Fruit fly (Drosophila melanogaster) whole organism, embryonic: ENCODE data around the gene Neurochondrin.

Source experiments
- Awh ChIP-seq: fragments of 200-800 bp; sonication (Bioruptor generic); IDR thresholded peaks from 2 replicates; pipeline ENCODE4, ENCODE4 v1.3.6; 2022; ENCODE audit warnings: missing biosample characterization, missing genetic modification characterization
- Bgb ChIP-seq: fragments of 200-800 bp; sonication (Bioruptor generic); IDR thresholded peaks from 2 replicates; pipeline ENCODE4 v1.3.6; 2022; ENCODE audit warnings: missing biosample characterization, missing genetic modification characterization; ENCODE audit not compliant: partially characterized antibody
- CG11723 ChIP-seq: fragments of 200-800 bp; sonication (Bioruptor generic); optimal IDR thresholded peaks from 2 replicates; lab custom pipeline; 2017; ENCODE audit warnings: missing biosample characterization, mild to moderate bottlenecking, missing genetic modification characterization
- CG12071 ChIP-seq: fragments of 200-800 bp; sonication (Bioruptor generic); optimal IDR thresholded peaks from 3 replicates; lab custom pipeline; 2018; ENCODE audit warnings: missing biosample characterization, mild to moderate bottlenecking, missing genetic modification characterization
- CG12104 ChIP-seq: fragments of 200-800 bp; sonication (Bioruptor generic); optimal IDR thresholded peaks from 3 replicates; lab custom pipeline; 2016; ENCODE audit warnings: missing biosample characterization, missing genetic modification characterization
- CG12299 ChIP-seq: fragments of 200-800 bp; sonication (Bioruptor generic); optimal IDR thresholded peaks from 2 replicates; lab custom pipeline; 2018; ENCODE audit warnings: missing biosample characterization, mild to moderate bottlenecking, missing genetic modification characterization
- CG13123 ChIP-seq: fragments of 200-800 bp; sonication (Bioruptor generic); optimal IDR thresholded peaks from 2 replicates; lab custom pipeline; 2016; ENCODE audit warnings: missing biosample characterization, missing genetic modification characterization
- CG14441 ChIP-seq: fragments of 200-800 bp; sonication (Bioruptor generic); IDR thresholded peaks from 2 replicates; pipeline ENCODE4 v1.3.6; 2022; ENCODE audit warnings: missing biosample characterization, missing genetic modification characterization
- CG14860 ChIP-seq: fragments of 200-800 bp; sonication (Bioruptor generic); IDR thresholded peaks from 3 replicates; pipeline ENCODE4 v1.3.6; 2022; ENCODE audit warnings: missing biosample characterization, missing genetic modification characterization; ENCODE audit not compliant: partially characterized antibody
- CG1602 ChIP-seq: fragments of 200-800 bp; sonication (Bioruptor generic); optimal IDR thresholded peaks from 3 replicates; lab custom pipeline; 2016; ENCODE audit warnings: missing biosample characterization, missing genetic modification characterization
- CG17186 ChIP-seq: fragments of 200-800 bp; sonication (Bioruptor generic); optimal IDR thresholded peaks from 3 replicates; lab custom pipeline; 2017; ENCODE audit warnings: missing biosample characterization, missing genetic modification reagents, missing genetic modification characterization
- CG18476 ChIP-seq: fragments of 200-800 bp; sonication (Bioruptor generic); optimal IDR thresholded peaks from 2 replicates; lab custom pipeline; 2016; ENCODE audit warnings: missing biosample characterization, mild to moderate bottlenecking, missing genetic modification characterization
- CG2875 ChIP-seq: fragments of 200-800 bp; sonication (Bioruptor generic); optimal IDR thresholded peaks from 2 replicates; lab custom pipeline; 2017; ENCODE audit warnings: missing biosample characterization, mild to moderate bottlenecking, missing genetic modification characterization, missing genetic modification reagents
- CG3163 ChIP-seq: fragments of 200-800 bp; sonication (Bioruptor generic); optimal IDR thresholded peaks from 3 replicates; lab custom pipeline; 2016; ENCODE audit warnings: missing biosample characterization, missing genetic modification characterization
- CG32767 ChIP-seq: fragments of 200-800 bp; sonication (Bioruptor generic); IDR thresholded peaks from 2 replicates; pipeline ENCODE4 v1.3.6; 2022; ENCODE audit warnings: missing biosample characterization, missing genetic modification characterization
- CG3995 ChIP-seq: fragments of 200-800 bp; sonication (Bioruptor generic); optimal IDR thresholded peaks from 3 replicates; lab custom pipeline; 2016; ENCODE audit warnings: missing biosample characterization, missing genetic modification characterization
- CG4360 ChIP-seq: fragments of 200-800 bp; sonication (Bioruptor generic); IDR thresholded peaks from 2 replicates; pipeline ENCODE4 v1.3.6; 2022; ENCODE audit warnings: missing biosample characterization, missing genetic modification characterization
- CG4730 ChIP-seq: fragments of 200-800 bp; sonication (Bioruptor generic); IDR thresholded peaks from 2 replicates; pipeline ENCODE4 v1.3.6; 2022; ENCODE audit warnings: missing biosample characterization, missing genetic modification characterization
- CG6654 ChIP-seq: fragments of 200-800 bp; sonication (Bioruptor generic); optimal IDR thresholded peaks from 2 replicates; lab custom pipeline; 2017; ENCODE audit warnings: missing biosample characterization, mild to moderate bottlenecking, missing genetic modification characterization
- CG6791 ChIP-seq: fragments of 200-800 bp; sonication (Bioruptor generic); IDR thresholded peaks from 3 replicates; pipeline ENCODE4 v1.3.6; 2022; ENCODE audit warnings: missing biosample characterization, missing genetic modification characterization; ENCODE audit not compliant: partially characterized antibody
- CG7271 ChIP-seq: fragments of 200-800 bp; sonication (Bioruptor generic); optimal IDR thresholded peaks from 2 replicates; lab custom pipeline; 2018; ENCODE audit warnings: missing biosample characterization, mild to moderate bottlenecking, missing genetic modification characterization, moderate library complexity
- CG8281 ChIP-seq: fragments of 200-800 bp; sonication (Bioruptor generic); optimal IDR thresholded peaks from 2 replicates; lab custom pipeline; 2018; ENCODE audit warnings: missing biosample characterization, mild to moderate bottlenecking, missing genetic modification characterization, moderate library complexity
- CG8359 ChIP-seq: fragments of 200-800 bp; sonication (Bioruptor generic); optimal IDR thresholded peaks from 2 replicates; lab custom pipeline; 2017; ENCODE audit warnings: missing biosample characterization, mild to moderate bottlenecking, missing genetic modification characterization, borderline replicate concordance
- CG9817 ChIP-seq: fragments of 200-800 bp; sonication (Bioruptor generic); optimal IDR thresholded peaks from 2 replicates; lab custom pipeline; 2018; ENCODE audit warnings: missing biosample characterization, mild to moderate bottlenecking, missing genetic modification characterization, moderate library complexity
- D ChIP-seq, 2 experiments: fragments of 200-800 bp in 1 of 2; fragments of >200 bp in 1 of 2; sonication (Bioruptor generic) in 1 of 2; optimal IDR thresholded peaks; 2 replicates in 1 of 2; 3 replicates in 1 of 2; lab custom pipeline; 2017; ENCODE audit warnings: mild to moderate bottlenecking in 1 of 2, missing biosample characterization in 1 of 2, missing genetic modification characterization in 1 of 2, missing genetic modification reagents in 1 of 2
- Dip3 ChIP-seq: fragments of 200-800 bp; sonication (Bioruptor generic); optimal IDR thresholded peaks from 3 replicates; lab custom pipeline; 2016; ENCODE audit warnings: missing biosample characterization, missing genetic modification characterization
- Dp ChIP-seq: fragments of 200-800 bp; sonication (Bioruptor generic); optimal IDR thresholded peaks from 2 replicates; lab custom pipeline; 2018; ENCODE audit warnings: missing biosample characterization, mild to moderate bottlenecking, missing genetic modification characterization, moderate library complexity
- HHEX ChIP-seq: fragments of 200-800 bp; sonication (Bioruptor generic); optimal IDR thresholded peaks from 3 replicates; lab custom pipeline; 2017; ENCODE audit warnings: missing biosample characterization, mild to moderate bottlenecking, missing genetic modification characterization, missing genetic modification reagents
- Hr51 ChIP-seq, 2 experiments: fragments of 200-800 bp; sonication (Bioruptor generic); optimal IDR thresholded peaks; 2 replicates in 1 of 2; 3 replicates in 1 of 2; lab custom pipeline; 2016 to 2018; ENCODE audit warnings: missing biosample characterization in 2 of 2, missing genetic modification characterization in 2 of 2, mild to moderate bottlenecking in 1 of 2, moderate library complexity in 1 of 2
- Rfx ChIP-seq: fragments of 200-800 bp; sonication (Bioruptor generic); IDR thresholded peaks from 2 replicates; pipeline ENCODE4 v1.3.6; 2022; ENCODE audit warnings: missing biosample characterization, missing genetic modification characterization
- Xbp1 ChIP-seq: fragments of 200-800 bp; sonication (Bioruptor generic); optimal IDR thresholded peaks from 3 replicates; lab custom pipeline; 2016; ENCODE audit warnings: missing biosample characterization, mild to moderate bottlenecking, missing genetic modification characterization
- bbx ChIP-seq: fragments of 200-800 bp; sonication (Bioruptor generic); IDR thresholded peaks from 2 replicates; pipeline ENCODE4 v1.3.6; 2022; ENCODE audit warnings: missing biosample characterization, missing genetic modification characterization; ENCODE audit not compliant: partially characterized antibody
- dmrt11E ChIP-seq: fragments of 200-800 bp; sonication (Bioruptor generic); optimal IDR thresholded peaks from 3 replicates; lab custom pipeline; 2018; ENCODE audit warnings: missing biosample characterization, mild to moderate bottlenecking, missing genetic modification characterization, moderate library complexity
- dmrt99B ChIP-seq: fragments of 200-800 bp; sonication (Bioruptor generic); optimal IDR thresholded peaks from 2 replicates; lab custom pipeline; 2018; ENCODE audit warnings: missing biosample characterization, mild to moderate bottlenecking, missing genetic modification characterization, moderate library complexity
- dysf ChIP-seq: fragments of 200-800 bp; sonication (Bioruptor generic); IDR thresholded peaks from 3 replicates; pipeline ENCODE4 v1.3.6; 2022; ENCODE audit warnings: missing biosample characterization, missing genetic modification characterization
- grau ChIP-seq: fragments of 200-800 bp; optimal IDR thresholded peaks from 3 replicates; lab custom pipeline; 2019; ENCODE audit warnings: missing biosample characterization, mild to moderate bottlenecking, missing genetic modification characterization, moderate library complexity
- gro ChIP-seq: fragments of 200-800 bp; sonication (Bioruptor generic); optimal IDR thresholded peaks from 2 replicates; lab custom pipeline; 2016; ENCODE audit warnings: missing biosample characterization, missing genetic modification characterization
- gt ChIP-seq: fragments of 200-800 bp; sonication (Bioruptor generic); IDR thresholded peaks from 2 replicates; pipeline ENCODE4 v1.3.6; 2022; ENCODE audit warnings: missing biosample characterization, missing genetic modification characterization
- hth ChIP-seq: fragments of >200 bp; optimal IDR thresholded peaks from 2 replicates; lab custom pipeline; 2017; ENCODE audit warnings: inconsistent platforms
- inv ChIP-seq: fragments of 200-800 bp; sonication (Bioruptor generic); IDR thresholded peaks from 2 replicates; pipeline ENCODE4 v1.3.6; 2022; ENCODE audit warnings: missing biosample characterization, missing genetic modification characterization; ENCODE audit not compliant: partially characterized antibody
- klu ChIP-seq: fragments of 200-800 bp; sonication (Bioruptor generic); IDR thresholded peaks from 2 replicates; pipeline ENCODE4 v1.3.6; 2022; ENCODE audit warnings: missing biosample characterization, missing genetic modification characterization
- luna ChIP-seq: fragments of 200-800 bp; sonication (Bioruptor generic); optimal IDR thresholded peaks from 2 replicates; lab custom pipeline; 2016; ENCODE audit warnings: missing biosample characterization, missing genetic modification characterization
- nmo ChIP-seq: fragments of 200-800 bp; sonication (Bioruptor generic); optimal IDR thresholded peaks from 2 replicates; lab custom pipeline; 2018; ENCODE audit warnings: missing biosample characterization, mild to moderate bottlenecking, missing genetic modification characterization, moderate library complexity
- oc ChIP-seq: fragments of 200-800 bp; sonication (Bioruptor generic); optimal IDR thresholded peaks from 2 replicates; lab custom pipeline; 2018; ENCODE audit warnings: missing biosample characterization, mild to moderate bottlenecking, missing genetic modification characterization, moderate library complexity
- pita ChIP-seq: fragments of 200-800 bp; sonication (Bioruptor generic); optimal IDR thresholded peaks from 2 replicates; lab custom pipeline; 2017; ENCODE audit warnings: missing biosample characterization, mild to moderate bottlenecking, missing genetic modification characterization
- rib ChIP-seq: fragments of 200-800 bp; sonication (Bioruptor generic); IDR thresholded peaks from 2 replicates; pipeline ENCODE4 v1.3.6; 2022; ENCODE audit warnings: missing biosample characterization, missing genetic modification characterization
- so ChIP-seq: fragments of 200-800 bp; sonication (Bioruptor generic); IDR thresholded peaks from 3 replicates; pipeline ENCODE4 v1.3.6; 2022; ENCODE audit warnings: missing biosample characterization, missing genetic modification characterization
- sr ChIP-seq: fragments of 200-800 bp; sonication (Bioruptor generic); IDR thresholded peaks from 3 replicates; pipeline ENCODE4 v1.3.6; 2022; ENCODE audit warnings: missing biosample characterization, missing genetic modification characterization

Gene Neurochondrin

DNA sequence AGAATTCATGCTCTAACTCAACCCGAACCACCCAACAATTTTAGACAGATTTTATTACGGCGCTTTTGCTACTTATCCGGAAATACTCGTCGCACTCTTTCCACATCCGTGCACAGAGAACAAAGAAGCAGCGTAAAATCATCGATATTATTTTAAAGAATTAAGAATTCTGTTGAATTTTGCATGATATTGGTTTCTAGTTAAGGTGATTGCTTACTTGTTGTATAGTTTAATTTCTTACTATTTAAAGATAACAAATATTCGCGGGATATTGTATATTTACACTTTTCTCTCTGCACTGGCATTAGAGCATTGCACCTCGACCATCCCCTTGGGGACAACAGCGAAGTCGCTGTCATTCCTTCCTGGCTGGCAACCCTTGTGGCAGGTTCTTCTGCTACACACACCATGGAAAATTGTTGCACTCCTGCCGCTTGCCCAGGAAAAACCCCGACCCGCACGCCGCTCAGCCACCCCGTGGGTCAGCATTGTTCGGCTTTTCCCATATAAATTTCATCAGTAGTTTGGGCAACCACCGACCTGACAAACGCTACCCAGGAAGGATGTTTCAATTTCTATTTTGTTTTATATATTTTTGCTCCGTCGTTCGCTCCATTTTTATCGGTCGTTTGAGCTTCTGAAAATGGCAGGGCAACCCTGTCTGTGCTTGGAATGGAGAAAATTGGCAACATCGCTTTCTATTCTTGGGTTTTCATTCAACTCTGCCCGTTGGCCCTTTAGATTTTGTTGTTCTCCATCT lies 40.4 kb upstream of the Neurochondrin start (continued):
- no peak for TF ChIP-seq inv (GFP tag; lab: Robert Waterston, UW)
- no peak for TF ChIP-seq CG13123
- no peak for TF ChIP-seq CG3995 (GFP tag; lab: Kevin White, UChicago)
- TF ChIP-seq CG14860 (GFP tag; lab: Robert Waterston, UW) = no peak
- TF ChIP-seq gt = no peak
- TF ChIP-seq CG4360 = no peak
- TF ChIP-seq CG1602 (GFP tag; lab: Kevin White, UChicago) = peak; percentile 13
- TF ChIP-seq CG6654 = no peak
- peak; percentile 74 for TF ChIP-seq dmrt99B (tag; lab: Kevin White, UChicago)
- TF ChIP-seq luna = no peak
- no peak for TF ChIP-seq Dp (GFP tag; lab: Kevin White, UChicago)
- no peak for TF ChIP-seq CG17186
- no peak for TF ChIP-seq sr (GFP tag; lab: Robert Waterston, UW)
- peak; percentile 62 for TF ChIP-seq dmrt11E (tag; lab: Kevin White, UChicago)
- TF ChIP-seq pita (GFP tag; lab: Kevin White, UChicago) = no peak
- TF ChIP-seq Dip3 = peak; percentile 5
- peak; percentile 14 to 77 for TF ChIP-seq Hr51 (GFP tag; optimal IDR thresholded peaks at IDR 0.05; lab: Kevin White, UChicago)
- TF ChIP-seq dysf (GFP tag; lab: Robert Waterston, UW) = peak; percentile 71; the same call in 2 of the 3 replicates
- TF ChIP-seq CG12299 = no peak
- no peak for TF ChIP-seq hth (lab: Kevin White, UChicago)
- TF ChIP-seq HHEX = peak; percentile 59
- no peak for TF ChIP-seq CG8359 (GFP tag; lab: Kevin White, UChicago)
- no peak for TF ChIP-seq CG8281
- no peak for TF ChIP-seq CG9817 (tag; lab: Kevin White, UChicago)
- no peak for TF ChIP-seq CG7271 (tag; lab: Kevin White, UChicago)
- TF ChIP-seq CG14441 = peak; percentile 53; the same call in 1 of the 2 replicates
- peak; percentile 46; the same call in 1 of the 3 replicates for TF ChIP-seq CG6791 (GFP tag; lab: Robert Waterston, UW)
- TF ChIP-seq bbx (GFP tag; lab: Robert Waterston, UW) = no peak
- TF ChIP-seq CG12104 (GFP tag; lab: Kevin White, UChicago) = peak; percentile 53
- peak; percentile 26; the same call in 1 of the 2 replicates for TF ChIP-seq Awh (GFP tag; lab: Robert Waterston, UW)
- TF ChIP-seq CG18476 (GFP tag; lab: Kevin White, UChicago) = peak; percentile 48
- TF ChIP-seq nmo (GFP tag; lab: Kevin White, UChicago) = peak; percentile 72
- TF ChIP-seq klu = no peak
- TF ChIP-seq D (optimal IDR thresholded peaks at IDR 0.05; lab: Kevin White, UChicago) = no peak
- peak; percentile 73 for TF ChIP-seq D (GFP tag; optimal IDR thresholded peaks at IDR 0.05; lab: Kevin White, UChicago)
- peak; percentile 52 for TF ChIP-seq CG12071 (GFP tag; lab: Kevin White, UChicago)
- peak; percentile 59 for TF ChIP-seq CG2875
- TF ChIP-seq CG3163 (GFP tag; lab: Kevin White, UChicago) = no peak
- peak; percentile 27 for TF ChIP-seq CG11723 (GFP tag; lab: Kevin White, UChicago)
- TF ChIP-seq CG32767 (GFP tag; lab: Robert Waterston, UW) = peak; percentile 69
- peak; percentile 68 for TF ChIP-seq Xbp1 (GFP tag; lab: Kevin White, UChicago)
- TF ChIP-seq rib (GFP tag; lab: Robert Waterston, UW) = no peak
- peak; percentile 74; the same call in 1 of the 3 replicates for TF ChIP-seq so (GFP tag; lab: Robert Waterston, UW)
- TF ChIP-seq oc (tag; lab: Kevin White, UChicago) = peak; percentile 69
- TF ChIP-seq CG4730 = peak; percentile 67
- TF ChIP-seq Bgb (GFP tag; lab: Robert Waterston, UW) = no peak
- TF ChIP-seq gro = no peak
- peak; percentile 51; the same call in 1 of the 2 replicates for TF ChIP-seq Rfx (GFP tag; lab: Robert Waterston, UW)
- peak; percentile 63 for TF ChIP-seq grau (tag; lab: Kevin White, UChicago)
